Worm (Caenorhabditis elegans) whole organism, L3 larva: ENCODE results near the gene Y45G5AL.1.

Experiments used
- ZK546.5 ChIP-seq: sonication (generic microtip); optimal IDR thresholded peaks from 2 replicates; lab custom pipeline; 2017; ENCODE audit warnings: missing biosample characterization, missing genetic modification characterization
- aly-2 ChIP-seq: fragments of 150-350 bp; optimal IDR thresholded peaks from 2 replicates; lab custom pipeline; 2014; ENCODE audit warnings: missing biosample characterization, missing genetic modification characterization
- ama-1 ChIP-seq: fragments of 150-350 bp; optimal IDR thresholded peaks from 2 replicates; lab custom pipeline; 2018
- ceh-16 ChIP-seq: sonication (generic microtip); optimal IDR thresholded peaks from 2 replicates; lab custom pipeline; 2017; ENCODE audit warnings: missing biosample characterization, missing genetic modification characterization
- ceh-28 ChIP-seq: fragments of 150-350 bp; optimal IDR thresholded peaks from 2 replicates; lab custom pipeline; 2014; ENCODE audit warnings: missing biosample characterization, missing genetic modification reagents, missing genetic modification characterization
- ceh-82 ChIP-seq: fragments of 150-350 bp; optimal IDR thresholded peaks from 2 replicates; lab custom pipeline; 2014; ENCODE audit warnings: missing biosample characterization, missing genetic modification characterization
- daf-12 ChIP-seq: fragments of 150-350 bp; optimal IDR thresholded peaks from 2 replicates; lab custom pipeline; 2014; ENCODE audit warnings: missing biosample characterization, missing genetic modification reagents, missing genetic modification characterization
- egl-5 ChIP-seq: fragments of 150-350 bp; optimal IDR thresholded peaks from 2 replicates; lab custom pipeline; 2017; ENCODE audit warnings: missing biosample characterization, missing genetic modification reagents, missing genetic modification characterization, inconsistent platforms
- elt-1 ChIP-seq: fragments of 150-350 bp; optimal IDR thresholded peaks from 2 replicates; lab custom pipeline; 2014; ENCODE audit warnings: missing biosample characterization, missing genetic modification characterization
- elt-2 ChIP-seq: sonication (generic microtip); optimal IDR thresholded peaks from 2 replicates; lab custom pipeline; 2016; ENCODE audit warnings: missing genetic modification reagents, mild to moderate bottlenecking, missing genetic modification characterization, missing compliant biosample characterization
- fkh-10 ChIP-seq: sonication (generic microtip); optimal IDR thresholded peaks from 2 replicates; lab custom pipeline; 2017; ENCODE audit warnings: missing biosample characterization, missing genetic modification reagents, missing genetic modification characterization
- fkh-2 ChIP-seq: fragments of 150-350 bp; optimal IDR thresholded peaks from 2 replicates; lab custom pipeline; 2014; ENCODE audit warnings: missing biosample characterization, missing genetic modification reagents, missing genetic modification characterization
- fos-1 ChIP-seq: fragments of 150-350 bp; optimal IDR thresholded peaks from 2 replicates; lab custom pipeline; 2014; ENCODE audit warnings: missing biosample characterization, missing genetic modification characterization
- hmg-11 ChIP-seq: sonication (generic microtip); optimal IDR thresholded peaks from 2 replicates; lab custom pipeline; 2016; ENCODE audit warnings: missing genetic modification characterization, missing compliant biosample characterization
- lin-39 ChIP-seq: fragments of 150-350 bp; optimal IDR thresholded peaks from 2 replicates; lab custom pipeline; 2018; ENCODE audit warnings: missing biosample characterization, missing genetic modification reagents, missing genetic modification characterization
- mml-1 ChIP-seq: fragments of 150-350 bp; sonication (generic microtip); optimal IDR thresholded peaks from 3 replicates; lab custom pipeline; 2014; ENCODE audit warnings: missing biosample characterization, missing genetic modification characterization
- nfya-1 ChIP-seq: sonication (generic microtip); optimal IDR thresholded peaks from 2 replicates; lab custom pipeline; 2017; ENCODE audit warnings: missing genetic modification characterization, mild to moderate bottlenecking, missing compliant biosample characterization, antibody characterized with exemption, moderate library complexity; ENCODE audit not compliant: insufficient read depth
- nhr-11 ChIP-seq: fragments of 150-350 bp; optimal IDR thresholded peaks from 2 replicates; lab custom pipeline; 2014; ENCODE audit warnings: missing biosample characterization, missing genetic modification characterization
- nhr-12 ChIP-seq: fragments of 150-350 bp; optimal IDR thresholded peaks from 2 replicates; lab custom pipeline; 2014; ENCODE audit warnings: missing biosample characterization, missing genetic modification characterization
- nhr-23 ChIP-seq: fragments of 150-350 bp; optimal IDR thresholded peaks from 2 replicates; lab custom pipeline; 2014; ENCODE audit warnings: missing biosample characterization, missing genetic modification reagents, missing genetic modification characterization
- nhr-237 ChIP-seq: fragments of 150-350 bp; optimal IDR thresholded peaks from 2 replicates; lab custom pipeline; 2014; ENCODE audit warnings: missing biosample characterization, missing genetic modification characterization
- nhr-25 ChIP-seq: sonication (generic microtip); optimal IDR thresholded peaks from 2 replicates; lab custom pipeline; 2017; ENCODE audit warnings: missing biosample characterization, missing genetic modification characterization
- nhr-43 ChIP-seq: sonication (generic microtip); optimal IDR thresholded peaks from 2 replicates; lab custom pipeline; 2016; ENCODE audit warnings: mild to moderate bottlenecking, missing genetic modification characterization, missing compliant biosample characterization; ENCODE audit not compliant: poor library complexity, severe bottlenecking
- nhr-67 ChIP-seq: fragments of 150-350 bp; optimal IDR thresholded peaks from 2 replicates; lab custom pipeline; 2014; ENCODE audit warnings: missing biosample characterization, missing genetic modification characterization
- nhr-77 ChIP-seq: fragments of 150-350 bp; optimal IDR thresholded peaks from 2 replicates; lab custom pipeline; 2014; ENCODE audit warnings: missing biosample characterization, missing genetic modification characterization
- sea-2 ChIP-seq: fragments of 150-350 bp; sonication (generic microtip); optimal IDR thresholded peaks from 4 replicates; lab custom pipeline; 2014; ENCODE audit warnings: missing biosample characterization, missing genetic modification reagents, missing genetic modification characterization
- snpc-4 ChIP-seq: fragments of 150-350 bp; optimal IDR thresholded peaks from 2 replicates; lab custom pipeline; 2014; ENCODE audit warnings: missing biosample characterization, missing genetic modification characterization
- unc-39 ChIP-seq: sonication (generic microtip); optimal IDR thresholded peaks from 4 replicates; lab custom pipeline; 2017; ENCODE audit warnings: missing biosample characterization, missing genetic modification characterization
- zag-1 ChIP-seq: fragments of 150-350 bp; optimal IDR thresholded peaks from 2 replicates; lab custom pipeline; 2014; ENCODE audit warnings: missing biosample characterization, missing genetic modification characterization
- ztf-11 ChIP-seq: fragments of 150-350 bp; optimal IDR thresholded peaks from 2 replicates; lab custom pipeline; 2014; ENCODE audit warnings: missing biosample characterization, missing genetic modification characterization
- ztf-4 ChIP-seq: fragments of 150-350 bp; optimal IDR thresholded peaks from 2 replicates; lab custom pipeline; 2014; ENCODE audit warnings: missing biosample characterization, missing genetic modification characterization

Gene Y45G5AL.1

DNA sequence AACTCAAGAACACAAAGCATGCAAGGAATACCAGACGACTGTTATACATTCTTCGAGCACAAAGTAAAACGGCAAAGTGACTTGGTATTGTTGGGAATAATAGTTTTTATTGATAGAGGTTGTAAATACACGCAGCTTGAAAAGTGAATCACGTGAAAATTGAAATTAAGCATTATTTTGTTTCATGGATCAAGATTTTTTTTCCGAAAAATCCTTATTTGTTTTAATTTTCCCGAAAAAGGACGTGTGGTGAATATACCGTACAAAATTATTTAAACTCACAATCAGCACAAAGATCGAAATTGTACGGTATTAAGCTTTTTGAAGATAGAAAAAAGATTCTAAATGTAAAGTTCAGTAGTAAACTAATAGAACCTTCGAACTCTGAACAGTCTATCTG, 34.4 kb upstream of the Y45G5AL.1 start, which contains the start of gene clc-18:
Gene clc-18, minus strand, starts transcription at position 101 of the 400 bp plus-strand sequence.
- TF ChIP-seq ZK546.5 (tag; lab: Kevin White, UChicago) (no peak), mml-1 (tag; lab: Kevin White, UChicago) (no peak), nhr-11 (tag; lab: Kevin White, UChicago) (no peak), aly-2 (tag; lab: Kevin White, UChicago) (no peak), nhr-23 (tag; lab: Kevin White, UChicago) (no peak)

DNA sequence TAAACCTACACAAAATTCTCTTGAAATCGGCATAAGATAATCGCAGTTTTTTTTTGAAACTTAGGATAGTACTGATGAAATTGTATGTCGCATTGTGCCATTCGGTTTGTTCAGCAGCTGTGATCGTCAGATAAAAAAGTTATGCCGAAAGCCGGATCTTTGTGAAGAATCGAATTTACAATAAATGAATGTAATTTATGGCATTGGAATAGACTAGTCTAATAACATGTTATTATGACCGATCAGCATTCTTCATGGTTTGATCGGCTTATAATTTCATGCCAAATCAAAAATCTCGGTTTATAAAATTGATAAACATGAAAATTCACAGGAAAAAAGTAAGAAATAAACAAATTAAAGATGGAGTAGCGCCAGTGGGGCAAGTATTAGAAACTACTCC, 31.8 kb upstream of the Y45G5AL.1 start, which contains the start of gene srw-134:
Gene srw-134, minus strand, starts transcription at position 101 of the 400 bp plus-strand sequence.
- TF ChIP-seq mml-1 (tag; lab: Kevin White, UChicago) (no peak), fos-1 (tag; lab: Kevin White, UChicago) (no peak), snpc-4 (no peak), elt-1 (tag; lab: Kevin White, UChicago) (no peak), egl-5 (no peak), hmg-11 (tag; lab: Kevin White, UChicago) (no peak), ZK546.5 (tag; lab: Kevin White, UChicago) (no peak), ceh-82 (tag; lab: Kevin White, UChicago) (no peak), elt-2 (tag; lab: Kevin White, UChicago) (no peak), nfya-1 (tag; lab: Kevin White, UChicago) (no peak), aly-2 (tag; lab: Kevin White, UChicago) (no peak), nhr-77 (tag; lab: Kevin White, UChicago) (no peak), ceh-16 (tag; lab: Kevin White, UChicago) (no peak)

DNA sequence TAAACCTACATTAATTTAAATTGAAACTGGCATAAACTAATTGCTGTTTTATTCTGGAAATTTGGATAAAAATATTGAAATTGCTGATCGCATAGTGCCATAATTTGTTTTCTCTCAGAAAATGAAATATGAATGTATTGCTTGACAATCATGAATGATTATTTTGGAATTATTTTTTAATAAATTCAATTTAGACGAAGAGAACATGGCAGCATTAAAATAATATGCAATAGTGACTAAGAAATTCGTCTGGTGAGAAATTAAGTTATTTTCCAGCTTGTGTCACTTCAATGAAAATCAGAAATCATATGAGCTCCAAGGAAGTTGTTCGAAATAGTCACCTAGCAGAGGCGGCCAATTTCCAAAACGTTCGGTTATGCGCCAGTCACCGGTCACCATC, 29.7 kb upstream of the Y45G5AL.1 start, which contains the start of gene srw-133:
Gene srw-133, minus strand, starts transcription at position 101 of the 400 bp plus-strand sequence.
- TF ChIP-seq nhr-12, result no peak
- TF ChIP-seq nhr-11 (tag; lab: Kevin White, UChicago), result no peak
- TF ChIP-seq nhr-23 (tag; lab: Kevin White, UChicago), result no peak
- no peak for TF ChIP-seq fkh-10 (GFP tag; lab: Kevin White, UChicago)
- TF ChIP-seq nhr-67, result no peak
- TF ChIP-seq sea-2 (GFP tag; lab: Kevin White, UChicago), result no peak
- no peak for TF ChIP-seq nhr-25 (tag; lab: Kevin White, UChicago)
- TF ChIP-seq ceh-16 (tag; lab: Kevin White, UChicago), result no peak
- TF ChIP-seq nhr-43 (tag; lab: Kevin White, UChicago), result no peak
- no peak for TF ChIP-seq ceh-82 (tag; lab: Kevin White, UChicago)
- TF ChIP-seq fkh-2 (tag; lab: Kevin White, UChicago), result no peak
- TF ChIP-seq, all 47 proteins: peak for 0

DNA sequence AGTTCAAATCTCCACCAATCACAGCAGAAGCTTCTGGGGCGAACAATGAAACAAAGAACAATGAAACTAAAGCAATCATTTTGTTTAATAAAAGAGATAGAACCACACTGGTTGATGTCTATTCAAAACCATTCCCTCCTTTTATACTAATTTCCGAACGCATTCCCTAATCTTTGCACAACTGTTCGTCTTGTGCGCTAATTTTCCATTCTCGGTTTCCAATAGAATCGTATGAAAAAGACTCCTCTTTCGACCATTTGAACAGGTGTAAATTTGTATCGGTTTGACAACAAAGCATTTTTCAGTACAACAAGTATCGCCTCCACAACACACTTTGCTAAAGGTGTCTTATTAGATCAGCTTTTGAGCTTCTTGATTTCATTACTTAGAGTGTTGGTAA, 28.2 kb upstream of the Y45G5AL.1 start, which contains the start of gene T05B4.8:
Gene T05B4.8, minus strand, starts transcription at position 101 of the 400 bp plus-strand sequence.
- no peak for TF ChIP-seq snpc-4
- no peak for TF ChIP-seq ceh-28
- no peak for TF ChIP-seq nhr-237 (tag; lab: Kevin White, UChicago)
- no peak for TF ChIP-seq ztf-11 (tag; lab: Kevin White, UChicago)
- TF ChIP-seq nhr-23 (tag; lab: Kevin White, UChicago), result no peak
- TF ChIP-seq nhr-43 (tag; lab: Kevin White, UChicago), result no peak
- no peak for TF ChIP-seq lin-39 (tag; lab: Kevin White, UChicago)

DNA sequence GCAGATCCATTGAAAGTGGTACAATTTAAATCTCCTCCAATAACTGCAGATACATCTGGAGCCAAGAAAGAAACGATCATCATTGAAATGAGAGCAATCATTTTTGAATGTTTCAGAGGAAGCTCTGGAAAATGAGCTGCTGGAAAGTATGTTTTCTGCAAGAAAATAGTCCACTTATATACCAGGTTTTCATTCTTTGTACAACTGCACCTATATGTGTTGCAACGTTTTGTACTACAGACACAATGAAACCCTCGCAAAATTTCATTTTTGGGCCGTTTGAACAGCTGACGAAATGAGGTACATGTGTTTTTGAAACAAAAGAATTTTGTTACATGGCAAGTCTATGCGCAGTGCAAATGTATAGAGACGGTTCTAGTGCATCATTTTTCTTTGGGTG, 26.0 kb upstream of the Y45G5AL.1 start, which contains the start of gene T05B4.9:
Gene T05B4.9, minus strand, starts transcription at position 101 of the 400 bp plus-strand sequence.
- TF ChIP-seq ceh-28 (no peak), zag-1 (tag; lab: Kevin White, UChicago) (no peak)
- TF ChIP-seq, all 47 proteins: peak for 0

ce11 chrV:4120629-4121028, 23.7 kb upstream of the Y45G5AL.1 start, which contains the start of gene T05B4.10:
TSS of gene T05B4.10 (minus strand) at chrV:4120729.
- TF ChIP-seq fkh-10 (GFP tag; lab: Kevin White, UChicago) (no peak), nhr-43 (tag; lab: Kevin White, UChicago) (no peak), ztf-4 (tag; lab: Kevin White, UChicago) (no peak), egl-5 (no peak), ceh-16 (tag; lab: Kevin White, UChicago) (no peak), ama-1 (lab: Kevin White, UChicago) (no peak), snpc-4 (no peak), nhr-23 (tag; lab: Kevin White, UChicago) (no peak), unc-39 (tag; lab: Kevin White, UChicago) (no peak), daf-12 (tag; lab: Kevin White, UChicago) (no peak), nhr-67 (no peak), ceh-28 (no peak), nfya-1 (tag; lab: Kevin White, UChicago) (no peak), ztf-11 (tag; lab: Kevin White, UChicago) (no peak)
